Worm (Caenorhabditis elegans): ENCODE results near the gene srg-55.

- TF ChIP-seq R02D3.7 (tag; optimal IDR thresholded peaks at IDR 0.05) (no peak), pha-4 (tag; optimal IDR thresholded peaks at IDR 0.05) (no peak)
Measured at ce11 chrV:14915599-14915998, 12.5 kb downstream of the srg-55 start, which contains the start of gene H12D21.11.

Measured in whole organism, L3 larva.